Fruit fly (Drosophila melanogaster): ENCODE measurements around the gene CG8997.

DNA sequence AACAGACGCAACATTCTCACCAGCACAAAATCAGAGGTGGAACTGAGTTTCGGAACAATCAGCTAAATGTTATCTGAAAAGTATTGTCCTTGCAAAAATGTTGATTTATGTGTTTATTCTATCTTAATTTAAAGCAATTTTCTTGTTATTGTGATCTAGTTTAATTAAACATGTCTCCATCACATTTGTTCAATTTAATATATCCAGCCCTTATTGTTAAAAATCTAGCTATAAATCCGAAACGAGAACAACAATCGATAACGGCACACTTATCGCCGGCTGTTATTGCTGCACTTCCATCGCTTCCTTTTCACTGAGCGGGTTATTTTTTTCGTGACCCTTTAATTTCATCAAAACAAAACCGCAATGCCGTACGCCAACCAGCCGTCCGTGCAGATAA is 12.1 kb downstream of the CG8997 start, which contains the start of the genes GatC, PolG2 and Polr2C:
- TF ChIP-seq CG8478 (optimal IDR thresholded peaks at IDR 0.05) (no peak), CTCF (optimal IDR thresholded peaks at IDR 0.05) (no peak)
